Fruit fly (Drosophila melanogaster) whole organism, wandering third instar larva: ENCODE data around the gene CG5969.

ENCODE experiments used
- Abd-B ChIP-seq: fragments of >200 bp; optimal IDR thresholded peaks from 2 replicates; lab custom pipeline; 2017; ENCODE audit warnings: missing biosample characterization, missing genetic modification characterization
- CG32264 ChIP-seq: fragments of 200-800 bp; sonication (Bioruptor generic); optimal IDR thresholded peaks from 2 replicates; lab custom pipeline; 2016; ENCODE audit warnings: missing biosample characterization, missing genetic modification characterization
- CG9705 ChIP-seq: fragments of 200-800 bp; sonication (Bioruptor generic); optimal IDR thresholded peaks from 2 replicates; lab custom pipeline; 2018; ENCODE audit warnings: missing biosample characterization, mild to moderate bottlenecking, missing genetic modification characterization
- CrebA ChIP-seq: fragments of 200-800 bp; sonication (Bioruptor generic); optimal IDR thresholded peaks from 2 replicates; lab custom pipeline; 2016; ENCODE audit warnings: missing biosample characterization, mild to moderate bottlenecking, missing genetic modification characterization, borderline replicate concordance
- Dfd ChIP-seq: fragments of >200 bp; optimal IDR thresholded peaks from 2 replicates; lab custom pipeline; 2017; ENCODE audit warnings: missing biosample characterization, missing genetic modification characterization
- Dif ChIP-seq: fragments of 200-275, 200-300 bp; sonication (Bioruptor generic); optimal IDR thresholded peaks from 2 replicates; lab custom pipeline; 2018; ENCODE audit warnings: missing biosample characterization, missing genetic modification characterization; ENCODE audit not compliant: partially characterized antibody
- GATAd ChIP-seq: sonication (Bioruptor generic); optimal IDR thresholded peaks from 2 replicates; lab custom pipeline; 2016; ENCODE audit warnings: missing biosample characterization, missing genetic modification characterization
- HLH106 ChIP-seq: fragments of 200-800 bp; optimal IDR thresholded peaks from 3 replicates; lab custom pipeline; 2019; ENCODE audit warnings: missing biosample characterization, mild to moderate bottlenecking, missing genetic modification characterization, moderate library complexity
- Hnf4 ChIP-seq: fragments of 200-800 bp; sonication (Bioruptor generic); optimal IDR thresholded peaks from 2 replicates; lab custom pipeline; 2016; ENCODE audit warnings: missing biosample characterization, mild to moderate bottlenecking, missing genetic modification characterization
- Hr78 ChIP-seq: fragments of >200 bp; optimal IDR thresholded peaks from 2 replicates; lab custom pipeline; 2017; ENCODE audit warnings: missing biosample characterization, missing genetic modification characterization
- Hr83 ChIP-seq: fragments of 200-300 bp; sonication (Bioruptor generic); optimal IDR thresholded peaks from 2 replicates; lab custom pipeline; 2016; ENCODE audit warnings: missing biosample characterization, mild to moderate bottlenecking, missing genetic modification characterization, moderate library complexity; ENCODE audit not compliant: poor library complexity, severe bottlenecking
- Jra ChIP-seq: sonication (Bioruptor generic); optimal IDR thresholded peaks from 2 replicates; lab custom pipeline; 2016; ENCODE audit warnings: missing biosample characterization, missing genetic modification characterization
- Mio ChIP-seq: sonication (Bioruptor generic); optimal IDR thresholded peaks from 2 replicates; lab custom pipeline; 2016; ENCODE audit warnings: missing biosample characterization, missing genetic modification characterization
- Myc ChIP-seq: fragments of >200 bp; optimal IDR thresholded peaks from 2 replicates; lab custom pipeline; 2017
- N ChIP-seq: fragments of >200 bp; optimal IDR thresholded peaks from 2 replicates; lab custom pipeline; 2018; ENCODE audit warnings: missing biosample characterization, missing external identifiers, missing genetic modification characterization
- OdsH ChIP-seq: fragments of 200-800 bp; sonication (Bioruptor generic); optimal IDR thresholded peaks from 2 replicates; lab custom pipeline; 2016; ENCODE audit warnings: missing biosample characterization, mild to moderate bottlenecking, missing genetic modification characterization
- Rel ChIP-seq, 2 experiments: fragments of 200-800 bp; sonication (Bioruptor generic) in 1 of 2; optimal IDR thresholded peaks; 2 replicates in 1 of 2; 3 replicates in 1 of 2; lab custom pipeline; 2016 to 2019; ENCODE audit warnings: mild to moderate bottlenecking in 2 of 2, missing biosample characterization in 2 of 2, missing genetic modification characterization in 2 of 2, moderate library complexity in 1 of 2
- Sp1 ChIP-seq: fragments of 200-800 bp; sonication (Bioruptor generic); optimal IDR thresholded peaks from 3 replicates; lab custom pipeline; 2019; ENCODE audit warnings: missing biosample characterization, mild to moderate bottlenecking, missing genetic modification characterization, moderate library complexity
- Vsx2 ChIP-seq: fragments of 200-300, 225-300 bp; sonication (Bioruptor generic); optimal IDR thresholded peaks from 2 replicates; lab custom pipeline; 2018; ENCODE audit warnings: missing biosample characterization, missing genetic modification characterization; ENCODE audit not compliant: partially characterized antibody
- br ChIP-seq: fragments of 200-800 bp; sonication (Bioruptor generic); optimal IDR thresholded peaks from 2 replicates; lab custom pipeline; 2016; ENCODE audit warnings: missing biosample characterization, missing genetic modification characterization
- brk ChIP-seq: fragments of 200-800 bp; sonication (Bioruptor generic); optimal IDR thresholded peaks from 2 replicates; lab custom pipeline; 2016; ENCODE audit warnings: missing biosample characterization, mild to moderate bottlenecking, missing genetic modification characterization
- dl ChIP-seq, 2 experiments: fragments of 175-275, 200-275 bp in 1 of 2; fragments of 200-275 bp in 1 of 2; sonication (Bioruptor generic); optimal IDR thresholded peaks; lab custom pipeline; 2018; ENCODE audit warnings: mild to moderate bottlenecking in 2 of 2, missing biosample characterization in 2 of 2, missing genetic modification characterization in 2 of 2, moderate library complexity in 2 of 2; ENCODE audit not compliant: partially characterized antibody in 2 of 2, insufficient read depth in 1 of 2
- dmrt93B ChIP-seq: fragments of 200-800 bp; sonication (Bioruptor generic); optimal IDR thresholded peaks from 2 replicates; lab custom pipeline; 2018; ENCODE audit warnings: missing biosample characterization, mild to moderate bottlenecking, missing genetic modification characterization
- dsf ChIP-seq: sonication (Bioruptor generic); optimal IDR thresholded peaks from 2 replicates; lab custom pipeline; 2016; ENCODE audit warnings: missing biosample characterization, missing genetic modification characterization, borderline replicate concordance
- ey ChIP-seq: fragments of 200-800 bp; sonication (Bioruptor generic); optimal IDR thresholded peaks from 2 replicates; lab custom pipeline; 2016; ENCODE audit warnings: missing biosample characterization, missing genetic modification characterization
- foxo ChIP-seq, 2 experiments: fragments of 200-800 bp; sonication (Bioruptor generic); optimal IDR thresholded peaks; 2 replicates in 1 of 2; 3 replicates in 1 of 2; lab custom pipeline; 2016 to 2017; ENCODE audit warnings: missing biosample characterization in 2 of 2, missing genetic modification characterization in 2 of 2
- fru ChIP-seq: fragments of 200-800 bp; sonication (Bioruptor generic); optimal IDR thresholded peaks from 3 replicates; lab custom pipeline; 2016; ENCODE audit warnings: missing biosample characterization, mild to moderate bottlenecking, missing genetic modification characterization
- h ChIP-seq: fragments of 200-800 bp; sonication (Bioruptor generic); optimal IDR thresholded peaks from 3 replicates; lab custom pipeline; 2016; ENCODE audit warnings: missing biosample characterization, mild to moderate bottlenecking, missing genetic modification characterization
- jim ChIP-seq: fragments of 175-275, 200-325 bp; sonication (Bioruptor generic); optimal IDR thresholded peaks from 2 replicates; lab custom pipeline; 2016; ENCODE audit warnings: missing biosample characterization, mild to moderate bottlenecking, missing genetic modification characterization
- lola ChIP-seq: fragments of >200 bp; optimal IDR thresholded peaks from 2 replicates; lab custom pipeline; 2017; ENCODE audit warnings: missing biosample characterization, missing genetic modification characterization
- pan ChIP-seq: fragments of >200 bp; optimal IDR thresholded peaks from 2 replicates; lab custom pipeline; 2017
- psq ChIP-seq: fragments of 200-800 bp; sonication (Bioruptor generic); optimal IDR thresholded peaks from 3 replicates; lab custom pipeline; 2017; ENCODE audit warnings: missing biosample characterization, mild to moderate bottlenecking, missing genetic modification characterization, moderate library complexity
- rgr ChIP-seq: fragments of 200-800 bp; sonication (Bioruptor generic); optimal IDR thresholded peaks from 3 replicates; lab custom pipeline; 2016; ENCODE audit warnings: missing biosample characterization, mild to moderate bottlenecking, missing genetic modification characterization
- sage ChIP-seq: fragments of 200-800 bp; sonication (Bioruptor generic); optimal IDR thresholded peaks from 2 replicates; lab custom pipeline; 2016; ENCODE audit warnings: missing biosample characterization, mild to moderate bottlenecking, missing genetic modification characterization
- sv ChIP-seq: fragments of 200-800 bp; sonication (Bioruptor generic); optimal IDR thresholded peaks from 3 replicates; lab custom pipeline; 2016; ENCODE audit warnings: missing biosample characterization, missing genetic modification characterization
- tai ChIP-seq: sonication (Bioruptor generic); optimal IDR thresholded peaks from 2 replicates; lab custom pipeline; 2016; ENCODE audit warnings: missing biosample characterization, missing genetic modification characterization
- usp ChIP-seq: fragments of >200 bp; optimal IDR thresholded peaks from 2 replicates; lab custom pipeline; 2017; ENCODE audit warnings: missing biosample characterization, missing genetic modification characterization
- woc ChIP-seq: sonication (Bioruptor generic); optimal IDR thresholded peaks from 2 replicates; lab custom pipeline; 2016; ENCODE audit warnings: missing biosample characterization, mild to moderate bottlenecking, missing genetic modification characterization

The CG5969 gene

dm6 chr3L:20471499-20472313, 1.9 kb upstream of the CG5969 start:
- TF ChIP-seq fru (GFP tag; lab: Kevin White, UChicago) (peak; percentile 48), woc (no peak), foxo (GFP tag; optimal IDR thresholded peaks at IDR 0.05; lab: Kevin White, UChicago) (peak in 1 of 2 experiments; percentile 41), psq (GFP tag; lab: Kevin White, UChicago) (no peak), Vsx2 (GFP tag; lab: Kevin White, UChicago) (no peak), N (GFP tag; lab: Kevin White, UChicago) (no peak), CG9705 (GFP tag; lab: Kevin White, UChicago) (no peak), CrebA (GFP tag; lab: Kevin White, UChicago) (no peak), h (GFP tag; lab: Kevin White, UChicago) (peak; percentile 21), rgr (peak; percentile 72), Myc (no peak), Jra (GFP tag; lab: Kevin White, UChicago) (no peak), sage (GFP tag; lab: Kevin White, UChicago) (no peak), OdsH (GFP tag; lab: Kevin White, UChicago) (peak; percentile 18), Dif (no peak), HLH106 (tag; lab: Kevin White, UChicago) (peak; percentile 9), dsf (GFP tag; lab: Kevin White, UChicago) (no peak), tai (peak; percentile 9), lola (GFP tag; lab: Kevin White, UChicago) (no peak), ey (GFP tag; lab: Kevin White, UChicago) (no peak), GATAd (no peak), Mio (GFP tag; lab: Kevin White, UChicago) (no peak), Sp1 (GFP tag; lab: Kevin White, UChicago) (peak; percentile 6), Hr83 (GFP tag; lab: Kevin White, UChicago) (peak; percentile 27), jim (GFP tag; lab: Kevin White, UChicago) (no peak), br (peak; percentile 31), Rel (GFP tag; optimal IDR thresholded peaks at IDR 0.05; lab: Kevin White, UChicago) (no peak), Rel (tag; optimal IDR thresholded peaks at IDR 0.05; lab: Kevin White, UChicago) (peak; percentile 38), Abd-B (GFP tag; lab: Kevin White, UChicago) (no peak), brk (GFP tag; lab: Kevin White, UChicago) (peak; percentile 19), usp (GFP tag; lab: Kevin White, UChicago) (no peak), sv (GFP tag; lab: Kevin White, UChicago) (no peak), Hr78 (GFP tag; lab: Kevin White, UChicago) (no peak), Dfd (no peak), Hnf4 (GFP tag; lab: Kevin White, UChicago) (peak; percentile 12), pan (lab: Kevin White, UChicago) (no peak), CG32264 (GFP tag; lab: Kevin White, UChicago) (no peak), dl (GFP tag; optimal IDR thresholded peaks at IDR 0.05; lab: Kevin White, UChicago; ENCODE audit: insufficient read depth in 1 of 2, partially characterized antibody in 2 of 2) (no peak), dmrt93B (no peak)

- no peak for TF ChIP-seq Hnf4 (GFP tag; lab: Kevin White, UChicago)
- no peak for TF ChIP-seq brk (GFP tag; lab: Kevin White, UChicago)
- no peak for TF ChIP-seq Dif
- no peak for TF ChIP-seq rgr
- TF ChIP-seq jim (GFP tag; lab: Kevin White, UChicago), result no peak
- no peak for TF ChIP-seq N (GFP tag; lab: Kevin White, UChicago)
- no peak for TF ChIP-seq Mio (GFP tag; lab: Kevin White, UChicago)
Measured at dm6 chr3L:20472607-20473006, 976 bp upstream of the CG5969 start.
